Worm (Caenorhabditis elegans) whole organism, L4 larva: Measurements from ENCODE around the gene srh-271.

Experiments used
- D1046.2 ChIP-seq: fragments of 200-800 bp; sonication (Bioruptor generic); IDR thresholded peaks from 2 replicates; pipeline ENCODE4 v1.3.6; 2022; ENCODE audit warnings: missing genetic modification characterization, missing compliant biosample characterization
- ceh-28 ChIP-seq: fragments of 150-350 bp; optimal IDR thresholded peaks from 2 replicates; lab custom pipeline; 2014; ENCODE audit warnings: missing biosample characterization, missing genetic modification reagents, missing genetic modification characterization
- daf-12 ChIP-seq: fragments of 150-350 bp; optimal IDR thresholded peaks from 2 replicates; lab custom pipeline; 2014; ENCODE audit warnings: missing biosample characterization, missing genetic modification reagents, missing genetic modification characterization
- egl-27 ChIP-seq: sonication (generic microtip); optimal IDR thresholded peaks from 3 replicates; lab custom pipeline; 2017; ENCODE audit warnings: missing biosample characterization, missing genetic modification reagents, missing genetic modification characterization
- fkh-10 ChIP-seq: fragments of 150-350 bp; optimal IDR thresholded peaks from 2 replicates; lab custom pipeline; 2014; ENCODE audit warnings: missing biosample characterization, missing genetic modification reagents, missing genetic modification characterization
- gei-8 ChIP-seq: fragments of 200-800 bp; sonication (Bioruptor generic); optimal IDR thresholded peaks from 2 replicates; lab custom pipeline; 2018; ENCODE audit warnings: mild to moderate bottlenecking, missing genetic modification characterization, missing compliant biosample characterization
- mep-1 ChIP-seq: fragments of 150-350 bp; sonication (generic microtip); optimal IDR thresholded peaks from 3 replicates; lab custom pipeline; 2014; ENCODE audit warnings: missing biosample characterization, missing genetic modification characterization
- nhr-28 ChIP-seq: fragments of 150-350 bp; optimal IDR thresholded peaks from 2 replicates; lab custom pipeline; 2014; ENCODE audit warnings: missing biosample characterization, missing genetic modification characterization
- nhr-76 ChIP-seq: fragments of 150-350 bp; optimal IDR thresholded peaks from 2 replicates; lab custom pipeline; 2014; ENCODE audit warnings: missing biosample characterization, missing genetic modification characterization
- unc-62 ChIP-seq, 3 experiments: fragments of 150-350 bp in 1 of 3; sonication (generic microtip); optimal IDR thresholded peaks in 2 of 3; peaks in 1 of 3; 1 replicate in 1 of 3; 2 replicates in 2 of 3; lab custom pipeline; 2014 to 2017; ENCODE audit warnings: missing biosample characterization in 3 of 3, missing genetic modification characterization in 3 of 3, missing genetic modification reagents in 3 of 3, missing genotype in 1 of 3

- TF ChIP-seq gei-8 (no peak), mep-1 (no peak), egl-27 (tag; lab: Kevin White, UChicago) (no peak), D1046.2 (GFP tag; lab: Robert Waterston, UW) (no peak), daf-12 (tag; lab: Kevin White, UChicago) (no peak), ceh-28 (tag; lab: Kevin White, UChicago) (no peak), fkh-10 (no peak), unc-62 (GFP tag; optimal IDR thresholded peaks at IDR 0.05 in 1 of 2; lab: Kevin White, UChicago) (peak in 1 of 2 experiments; percentile 10), unc-62 (tag; optimal IDR thresholded peaks at IDR 0.05; lab: Kevin White, UChicago) (no peak), nhr-28 (tag; lab: Kevin White, UChicago) (no peak), nhr-76 (tag; lab: Kevin White, UChicago) (no peak)
These were observed 17.3 kb upstream of the srh-271 start, which contains the start of gene W02H5.2 for ce11 chrV:2639035-2639434.
